Worm (Caenorhabditis elegans) whole organism, L1 larva: Measurements from ENCODE around the gene ZK596.3.

Experiments
- C04F5.9 ChIP-seq: sonication (generic microtip); optimal IDR thresholded peaks from 2 replicates; lab custom pipeline; 2016; ENCODE audit warnings: missing genetic modification characterization, missing compliant biosample characterization
- F16B12.6 ChIP-seq: fragments of 150-350 bp; optimal IDR thresholded peaks from 2 replicates; lab custom pipeline; 2014; ENCODE audit warnings: missing biosample characterization, missing genetic modification characterization
- aha-1 ChIP-seq: fragments of 150-350 bp; optimal IDR thresholded peaks from 2 replicates; lab custom pipeline; 2014; ENCODE audit warnings: missing biosample characterization, missing genetic modification characterization
- aly-2 ChIP-seq: fragments of 150-350 bp; optimal IDR thresholded peaks from 2 replicates; lab custom pipeline; 2014; ENCODE audit warnings: missing biosample characterization, missing genetic modification characterization
- blmp-1 ChIP-seq: fragments of 150-350 bp; optimal IDR thresholded peaks from 2 replicates; lab custom pipeline; 2014; ENCODE audit warnings: missing biosample characterization, missing genetic modification characterization
- ceh-90 ChIP-seq: sonication (generic microtip); optimal IDR thresholded peaks from 2 replicates; lab custom pipeline; 2016; ENCODE audit warnings: missing genetic modification characterization, missing compliant biosample characterization
- dpl-1 ChIP-seq, 3 experiments: fragments of 150-350 bp in 2 of 3; sonication (generic microtip) in 1 of 3; optimal IDR thresholded peaks; 2 replicates each; lab custom pipeline; 2014 to 2017; ENCODE audit warnings: missing biosample characterization in 3 of 3, missing genetic modification characterization in 3 of 3, missing genetic modification reagents in 3 of 3
- dsc-1 ChIP-seq: sonication (generic microtip); optimal IDR thresholded peaks from 2 replicates; lab custom pipeline; 2016; ENCODE audit warnings: mild to moderate bottlenecking, missing genetic modification characterization, missing compliant biosample characterization
- efl-1 ChIP-seq, 4 experiments: fragments of 150-350 bp; optimal IDR thresholded peaks in 3 of 4; peaks in 1 of 4; 1 replicate in 1 of 4; 2 replicates in 3 of 4; lab custom pipeline; 2014; ENCODE audit warnings: missing biosample characterization in 2 of 4, missing genetic modification characterization in 2 of 4, missing genetic modification reagents in 2 of 4
- elt-3 ChIP-seq, 6 experiments: fragments of 150-350 bp in 1 of 6; sonication (generic microtip); optimal IDR thresholded peaks; 2 replicates each; lab custom pipeline; 2017 to 2018; ENCODE audit warnings: missing biosample characterization in 6 of 6, missing genetic modification characterization in 6 of 6, inconsistent platforms in 1 of 6
- ets-5 ChIP-seq: fragments of 200-800 bp; sonication (Bioruptor generic); IDR thresholded peaks from 2 replicates; pipeline ENCODE4 v1.3.6; 2022; ENCODE audit warnings: missing genetic modification characterization, missing compliant biosample characterization
- fkh-4 ChIP-seq: sonication (generic microtip); optimal IDR thresholded peaks from 2 replicates; lab custom pipeline; 2016; ENCODE audit warnings: missing compliant biosample characterization, missing genetic modification characterization, borderline replicate concordance
- hlh-4 ChIP-seq: sonication (generic microtip); optimal IDR thresholded peaks from 2 replicates; lab custom pipeline; 2016; ENCODE audit warnings: mild to moderate bottlenecking, missing genetic modification characterization, missing compliant biosample characterization
- jun-1 ChIP-seq: fragments of 150-350 bp; optimal IDR thresholded peaks from 2 replicates; lab custom pipeline; 2014; ENCODE audit warnings: missing biosample characterization, missing genetic modification reagents, missing genetic modification characterization
- lin-14 ChIP-seq: fragments of 200-800 bp; sonication (Bioruptor generic); optimal IDR thresholded peaks from 2 replicates; lab custom pipeline; 2018; ENCODE audit warnings: mild to moderate bottlenecking, missing genetic modification characterization, moderate library complexity, missing compliant biosample characterization
- lsy-2 ChIP-seq, 2 experiments: fragments of 150-350 bp; optimal IDR thresholded peaks; 2 replicates each; lab custom pipeline; 2014; ENCODE audit warnings: missing biosample characterization in 2 of 2, missing genetic modification characterization in 2 of 2
- mdl-1 ChIP-seq, 2 experiments: fragments of 150-350 bp; optimal IDR thresholded peaks; 2 replicates each; lab custom pipeline; 2014 to 2017; ENCODE audit warnings: missing biosample characterization in 2 of 2, missing genetic modification characterization in 2 of 2, inconsistent platforms in 1 of 2
- mep-1 ChIP-seq: fragments of 150-350 bp; optimal IDR thresholded peaks from 2 replicates; lab custom pipeline; 2014; ENCODE audit warnings: missing biosample characterization, missing genetic modification characterization
- nhr-11 ChIP-seq: fragments of 150-350 bp; optimal IDR thresholded peaks from 2 replicates; lab custom pipeline; 2014; ENCODE audit warnings: missing biosample characterization, missing genetic modification characterization
- nhr-20 ChIP-seq: sonication (generic microtip); optimal IDR thresholded peaks from 2 replicates; lab custom pipeline; 2016; ENCODE audit warnings: mild to moderate bottlenecking, missing genetic modification characterization, missing compliant biosample characterization
- nhr-28 ChIP-seq: fragments of 150-350 bp; optimal IDR thresholded peaks from 2 replicates; lab custom pipeline; 2014; ENCODE audit warnings: missing biosample characterization, missing genetic modification characterization
- nhr-47 ChIP-seq: sonication (generic microtip); optimal IDR thresholded peaks from 2 replicates; lab custom pipeline; 2016; ENCODE audit warnings: mild to moderate bottlenecking, missing genetic modification characterization, moderate library complexity, missing compliant biosample characterization
- nhr-71 ChIP-seq: sonication (generic microtip); optimal IDR thresholded peaks from 2 replicates; lab custom pipeline; 2016; ENCODE audit warnings: mild to moderate bottlenecking, missing genetic modification characterization, moderate library complexity, missing compliant biosample characterization
- nhr-85 ChIP-seq: sonication (generic microtip); peaks from one replicate; lab custom pipeline; 2016; ENCODE audit warnings: missing genetic modification characterization, inconsistent platforms, missing compliant biosample characterization
- nhr-90 ChIP-seq: sonication (generic microtip); optimal IDR thresholded peaks from 2 replicates; lab custom pipeline; 2016; ENCODE audit warnings: mild to moderate bottlenecking, missing genetic modification characterization, missing compliant biosample characterization; ENCODE audit not compliant: poor library complexity
- pag-3 ChIP-seq: sonication (generic microtip); optimal IDR thresholded peaks from 2 replicates; lab custom pipeline; 2017; ENCODE audit warnings: missing genetic modification characterization, mild to moderate bottlenecking, missing compliant biosample characterization, antibody characterized with exemption, borderline replicate concordance; ENCODE audit not compliant: insufficient read depth
- pax-3 ChIP-seq: fragments of 200-800 bp; sonication (Bioruptor generic); optimal IDR thresholded peaks from 2 replicates; lab custom pipeline; 2018; ENCODE audit warnings: mild to moderate bottlenecking, missing genetic modification characterization, moderate library complexity, missing compliant biosample characterization
- pqm-1 ChIP-seq: sonication (generic microtip); optimal IDR thresholded peaks from 3 replicates; lab custom pipeline; 2017; ENCODE audit warnings: missing biosample characterization, missing genetic modification characterization
- rnt-1 ChIP-seq: sonication (generic microtip); optimal IDR thresholded peaks from 2 replicates; lab custom pipeline; 2016; ENCODE audit warnings: mild to moderate bottlenecking, missing genetic modification characterization, moderate library complexity, missing compliant biosample characterization
- snu-23 ChIP-seq: sonication (generic microtip); optimal IDR thresholded peaks from 2 replicates; lab custom pipeline; 2016; ENCODE audit warnings: missing genetic modification characterization, missing compliant biosample characterization
- swsn-7 ChIP-seq: sonication (generic microtip); optimal IDR thresholded peaks from 2 replicates; lab custom pipeline; 2016; ENCODE audit warnings: missing genetic modification characterization, missing compliant biosample characterization
- tbx-2 ChIP-seq: sonication (generic microtip); optimal IDR thresholded peaks from 2 replicates; lab custom pipeline; 2016; ENCODE audit warnings: missing genetic modification characterization, missing compliant biosample characterization
- unc-130 ChIP-seq: fragments of 150-350 bp; optimal IDR thresholded peaks from 2 replicates; lab custom pipeline; 2017; ENCODE audit warnings: missing biosample characterization, missing genetic modification characterization, inconsistent platforms
- unc-86 ChIP-seq: sonication (generic microtip); optimal IDR thresholded peaks from 2 replicates; lab custom pipeline; 2016; ENCODE audit warnings: missing genetic modification characterization, missing compliant biosample characterization
- vab-15 ChIP-seq: sonication (generic microtip); optimal IDR thresholded peaks from 2 replicates; lab custom pipeline; 2017; ENCODE audit warnings: missing genotype, mild to moderate bottlenecking, missing genetic modification characterization, missing compliant biosample characterization

Gene ZK596.3

DNA sequence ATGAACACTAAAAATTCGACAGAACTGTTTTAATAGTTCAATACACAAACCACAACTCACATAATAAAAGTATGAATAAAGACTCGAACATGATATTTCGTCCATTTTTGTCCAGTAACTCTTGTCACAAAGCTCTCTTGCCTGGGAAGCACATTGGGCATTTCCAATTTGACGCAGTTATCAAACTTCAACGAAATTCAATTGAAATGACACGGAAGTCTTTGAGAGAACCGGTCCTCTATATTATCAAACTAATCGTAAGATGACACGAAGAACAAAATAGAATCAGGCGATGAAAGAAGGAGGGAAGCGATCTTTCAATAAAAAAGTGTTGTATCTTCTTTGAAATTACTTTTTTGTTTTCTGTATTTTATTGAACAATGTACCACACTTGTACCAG, 49.1 kb downstream of the ZK596.3 start, which contains the start of gene T11G6.3:
T11G6.3 (minus strand) TSS at position 189 of the 400 bp plus-strand sequence.
- TF ChIP-seq lin-14 (GFP tag; lab: Kevin White, UChicago) = peak; percentile 41
- no peak for TF ChIP-seq vab-15
- TF ChIP-seq ets-5 = no peak
- no peak for TF ChIP-seq swsn-7 (tag; lab: Kevin White, UChicago)
- no peak for TF ChIP-seq jun-1 (tag; lab: Kevin White, UChicago)
- TF ChIP-seq nhr-85 (tag; lab: Kevin White, UChicago) = peak; percentile 66
- peak; percentile 17 for TF ChIP-seq tbx-2 (tag; lab: Kevin White, UChicago)
- TF ChIP-seq elt-3 (tag; optimal IDR thresholded peaks at IDR 0.05; lab: Kevin White, UChicago) = peak in 2 of 6 experiments; percentile 2 to 19
- TF ChIP-seq snu-23 = peak; percentile 19
- peak; percentile 34 for TF ChIP-seq blmp-1 (tag; lab: Kevin White, UChicago)
- TF ChIP-seq nhr-71 (tag; lab: Kevin White, UChicago) = peak; percentile 4
- peak in 1 of 2 experiments; percentile 7 for TF ChIP-seq lsy-2 (tag; optimal IDR thresholded peaks at IDR 0.05; lab: Kevin White, UChicago)
- peak; percentile 19 for TF ChIP-seq nhr-20

DNA sequence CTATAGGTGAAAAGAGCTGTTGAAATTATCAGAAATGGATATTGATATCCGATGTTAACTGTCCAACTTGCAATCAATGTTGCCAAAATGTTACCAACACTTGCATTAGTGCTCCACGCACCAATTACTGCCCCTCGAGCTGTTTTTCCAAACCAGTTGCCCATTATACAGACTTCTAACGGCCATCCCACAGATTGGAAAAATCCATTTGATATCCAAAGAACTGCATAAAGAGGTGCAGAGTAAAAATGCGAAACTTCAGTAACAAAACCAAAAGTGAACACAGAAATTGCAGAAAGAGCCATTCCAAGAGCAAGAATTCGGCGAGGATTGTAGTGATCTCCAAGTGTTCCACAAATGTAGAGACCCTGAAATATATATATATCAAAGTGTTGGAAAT, 50.1 kb downstream of the ZK596.3 start:
- TF ChIP-seq efl-1 (optimal IDR thresholded peaks at IDR 0.05; lab: Kevin White, UChicago) (no peak), efl-1 (GFP tag; optimal IDR thresholded peaks at IDR 0.05 in 1 of 2; lab: Kevin White, UChicago) (peak in 1 of 2 experiments; percentile 69), nhr-11 (tag; lab: Kevin White, UChicago) (no peak), nhr-28 (tag; lab: Kevin White, UChicago) (no peak), ets-5 (no peak), pax-3 (tag; lab: Kevin White, UChicago) (no peak), nhr-47 (tag; lab: Kevin White, UChicago) (no peak), mdl-1 (tag; optimal IDR thresholded peaks at IDR 0.05; lab: Kevin White, UChicago) (no peak), nhr-90 (tag; lab: Kevin White, UChicago) (no peak)

DNA sequence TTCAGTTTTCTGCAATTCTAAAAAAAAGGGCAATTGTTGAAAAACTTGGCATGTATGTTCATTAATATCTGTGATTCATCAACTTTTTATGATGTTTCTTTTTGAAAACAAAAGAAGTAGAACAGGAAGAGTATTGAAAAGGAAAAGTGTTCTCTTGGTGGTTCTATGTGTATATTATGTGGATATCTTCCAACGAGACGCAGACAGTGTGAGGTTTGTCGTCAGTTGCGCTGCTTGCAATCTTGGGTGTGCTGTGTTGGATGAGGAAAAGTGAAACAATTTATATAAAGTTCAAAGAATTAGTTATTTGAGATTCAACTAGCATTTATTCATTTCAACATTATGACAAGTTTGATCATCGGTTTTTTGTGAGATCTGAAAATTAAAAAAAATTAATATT, 51.8 kb downstream of the ZK596.3 start:
- TF ChIP-seq pqm-1 (no peak), fkh-4 (tag; lab: Kevin White, UChicago) (no peak), nhr-85 (tag; lab: Kevin White, UChicago) (peak; percentile 39), pag-3 (tag; lab: Kevin White, UChicago) (no peak), dpl-1 (GFP tag; optimal IDR thresholded peaks at IDR 0.05; lab: Kevin White, UChicago) (peak in 1 of 3 experiments; percentile 29), dsc-1 (tag; lab: Kevin White, UChicago) (no peak), vab-15 (no peak), pax-3 (tag; lab: Kevin White, UChicago) (no peak), unc-130 (tag; lab: Kevin White, UChicago) (peak; percentile 4), nhr-71 (tag; lab: Kevin White, UChicago) (peak; percentile 12), aly-2 (tag; lab: Kevin White, UChicago) (no peak), lin-14 (GFP tag; lab: Kevin White, UChicago) (peak; percentile 65), mep-1 (peak; percentile 19), lsy-2 (tag; optimal IDR thresholded peaks at IDR 0.05; lab: Kevin White, UChicago) (peak in 1 of 2 experiments; percentile 9), rnt-1 (tag; lab: Kevin White, UChicago) (no peak), elt-3 (tag; optimal IDR thresholded peaks at IDR 0.05; lab: Kevin White, UChicago) (peak in 1 of 6 experiments; percentile 16), blmp-1 (tag; lab: Kevin White, UChicago) (peak; percentile 95), aha-1 (tag; lab: Kevin White, UChicago) (no peak), unc-86 (tag; lab: Kevin White, UChicago) (no peak), tbx-2 (tag; lab: Kevin White, UChicago) (peak; percentile 0), C04F5.9 (no peak), F16B12.6 (tag; lab: Kevin White, UChicago) (peak; percentile 30), nhr-90 (tag; lab: Kevin White, UChicago) (no peak), efl-1 (optimal IDR thresholded peaks at IDR 0.05; lab: Kevin White, UChicago) (peak in 1 of 2 experiments; percentile 12), efl-1 (GFP tag; optimal IDR thresholded peaks at IDR 0.05 in 1 of 2; lab: Kevin White, UChicago) (no peak), ceh-90 (tag; lab: Kevin White, UChicago) (no peak), ets-5 (no peak), snu-23 (peak; percentile 29), jun-1 (tag; lab: Kevin White, UChicago) (no peak), hlh-4 (no peak)
